Fruit fly (Drosophila melanogaster) whole organism, wandering third instar larva: ENCODE measurements around the gene CG31909.

Experiments used
- Abd-B ChIP-seq: fragments of >200 bp; optimal IDR thresholded peaks from 2 replicates; lab custom pipeline; 2017; ENCODE audit warnings: missing biosample characterization, missing genetic modification characterization
- CG9705 ChIP-seq: fragments of 200-800 bp; sonication (Bioruptor generic); optimal IDR thresholded peaks from 2 replicates; lab custom pipeline; 2018; ENCODE audit warnings: missing biosample characterization, mild to moderate bottlenecking, missing genetic modification characterization
- Hr83 ChIP-seq: fragments of 200-300 bp; sonication (Bioruptor generic); optimal IDR thresholded peaks from 2 replicates; lab custom pipeline; 2016; ENCODE audit warnings: missing biosample characterization, mild to moderate bottlenecking, missing genetic modification characterization, moderate library complexity; ENCODE audit not compliant: poor library complexity, severe bottlenecking
- brk ChIP-seq: fragments of 200-800 bp; sonication (Bioruptor generic); optimal IDR thresholded peaks from 2 replicates; lab custom pipeline; 2016; ENCODE audit warnings: missing biosample characterization, mild to moderate bottlenecking, missing genetic modification characterization
- dmrt93B ChIP-seq: fragments of 200-800 bp; sonication (Bioruptor generic); optimal IDR thresholded peaks from 2 replicates; lab custom pipeline; 2018; ENCODE audit warnings: missing biosample characterization, mild to moderate bottlenecking, missing genetic modification characterization

- TF ChIP-seq Hr83 (GFP tag; lab: Kevin White, UChicago), result no peak
- TF ChIP-seq Abd-B, result no peak
- TF ChIP-seq dmrt93B (GFP tag; lab: Kevin White, UChicago), result no peak
- TF ChIP-seq CG9705 (GFP tag; lab: Kevin White, UChicago), result no peak
- TF ChIP-seq brk (GFP tag; lab: Kevin White, UChicago), result no peak
These were observed 9.2 kb upstream of the CG31909 start for dm6 chr2L:7248114-7248513.
